Fruit fly (Drosophila melanogaster): ENCODE measurements around the gene Utx.

Utx gene

DNA sequence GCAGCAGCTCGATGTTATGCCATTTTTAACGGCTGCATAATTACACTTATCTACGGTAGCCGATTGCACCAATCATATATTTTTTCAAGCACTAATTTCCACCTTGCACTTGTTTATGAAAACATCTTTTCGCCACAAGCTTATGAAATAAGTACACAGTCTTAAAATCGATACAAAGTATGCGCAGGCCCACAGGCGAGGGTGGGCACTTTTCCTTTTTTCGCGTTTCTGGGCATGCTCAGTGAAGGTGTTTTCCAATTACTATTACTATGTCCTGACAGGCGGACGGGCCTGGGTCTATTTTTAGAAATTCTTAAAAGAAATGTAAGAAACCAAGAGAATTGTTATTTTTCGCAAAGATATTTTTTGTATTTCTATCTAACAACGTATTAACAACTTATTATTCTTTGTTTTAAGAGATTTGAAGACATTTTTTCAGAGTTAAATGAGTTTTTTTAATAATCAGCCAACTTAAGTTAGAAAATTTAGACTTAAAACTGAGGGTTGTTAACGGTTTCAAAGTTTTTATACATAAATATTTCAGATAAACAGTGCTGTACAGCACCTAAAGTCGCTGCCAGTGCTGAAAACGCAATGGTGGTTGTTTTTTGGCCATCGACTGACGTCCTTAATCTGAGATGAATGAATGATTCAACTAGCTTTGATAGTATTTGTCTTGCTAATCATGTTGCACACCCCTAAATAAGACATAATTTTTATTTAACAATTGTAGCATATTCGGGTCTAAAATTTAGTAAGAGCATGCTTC is 32.2 kb upstream of the Utx start, which contains the start of gene Cdk5alpha:
Gene Cdk5alpha, minus strand, starts transcription at position 343 of the 769 bp plus-strand sequence.
- TF ChIP-seq Vsx2 (GFP tag; optimal IDR thresholded peaks at IDR 0.05; ENCODE audit: partially characterized antibody) (no peak), Hr83 (GFP tag; optimal IDR thresholded peaks at IDR 0.05; ENCODE audit: poor library complexity, severe bottlenecking) (peak; percentile 6), Hnf4 (GFP tag; optimal IDR thresholded peaks at IDR 0.05) (peak; percentile 33), tai (GFP tag; optimal IDR thresholded peaks at IDR 0.05) (peak; percentile 59)

DNA sequence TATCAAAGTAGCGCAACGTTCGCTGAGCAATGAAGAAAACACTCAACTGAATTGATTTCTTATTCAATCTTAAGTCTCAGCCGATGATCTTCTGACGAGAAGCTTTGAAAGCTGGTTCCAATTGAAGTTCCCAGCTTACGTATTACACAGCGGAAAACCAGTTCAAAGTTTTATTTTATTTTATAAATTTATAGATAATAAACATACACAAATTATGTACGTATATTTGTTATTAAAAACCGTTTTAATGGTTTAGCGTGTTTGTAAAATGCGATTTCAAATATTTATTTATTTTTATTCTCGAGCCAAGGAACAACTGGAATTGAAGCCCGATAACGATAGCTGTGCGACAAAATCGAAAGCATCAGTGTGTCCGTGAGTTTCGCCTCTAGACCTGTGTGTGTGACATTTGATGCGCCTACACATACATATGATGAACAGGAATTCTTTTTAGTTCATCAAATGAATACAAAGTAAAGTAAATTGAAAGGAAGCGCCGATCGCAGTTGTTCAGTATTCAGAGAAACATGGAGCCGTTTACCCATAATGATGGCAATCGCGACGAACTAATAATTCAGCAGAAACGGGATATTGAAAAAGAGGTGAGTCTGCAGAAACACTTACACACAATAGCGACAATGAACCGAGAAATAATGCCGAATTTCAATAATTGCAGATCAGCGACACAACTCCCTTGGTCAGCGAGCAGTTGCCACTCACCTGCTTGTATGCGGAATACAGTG is 28.1 kb upstream of the Utx start, which contains the start of the genes CG5390 and CG4968:
Gene CG5390, minus strand, starts transcription at position 77 of the 743 bp plus-strand sequence.
Gene CG4968, plus strand, starts transcription at position 405 of the 743 bp plus-strand sequence.
- TF ChIP-seq Hnf4 (GFP tag; optimal IDR thresholded peaks at IDR 0.05), result peak; percentile 79
- peak in 1 of 2 experiments; percentile 84 for TF ChIP-seq foxo (GFP tag; optimal IDR thresholded peaks at IDR 0.05)
- peak; percentile 84 for TF ChIP-seq Rel (GFP tag; optimal IDR thresholded peaks at IDR 0.05)
- TF ChIP-seq Rel (tag; optimal IDR thresholded peaks at IDR 0.05), result peak; percentile 69
- TF ChIP-seq OdsH (GFP tag; optimal IDR thresholded peaks at IDR 0.05), result peak; percentile 81
- peak; percentile 67 for TF ChIP-seq woc (GFP tag; optimal IDR thresholded peaks at IDR 0.05)
- no peak for TF ChIP-seq jim (GFP tag; optimal IDR thresholded peaks at IDR 0.05)
- peak; percentile 69 for TF ChIP-seq ey (GFP tag; optimal IDR thresholded peaks at IDR 0.05)
- TF ChIP-seq dsf (GFP tag; optimal IDR thresholded peaks at IDR 0.05; ENCODE audit: borderline replicate concordance), result peak; percentile 46
- peak; percentile 88 for TF ChIP-seq sage (GFP tag; optimal IDR thresholded peaks at IDR 0.05)
- TF ChIP-seq HLH106 (tag; optimal IDR thresholded peaks at IDR 0.05), result peak; percentile 82
- no peak for TF ChIP-seq fru (GFP tag; optimal IDR thresholded peaks at IDR 0.05)
- TF ChIP-seq Abd-B (GFP tag; optimal IDR thresholded peaks at IDR 0.05), result no peak
- TF ChIP-seq tai (GFP tag; optimal IDR thresholded peaks at IDR 0.05), result peak; percentile 66
- peak; percentile 74 for TF ChIP-seq h (GFP tag; optimal IDR thresholded peaks at IDR 0.05)
- peak; percentile 90 for TF ChIP-seq brk (GFP tag; optimal IDR thresholded peaks at IDR 0.05)
- TF ChIP-seq Sp1 (GFP tag; optimal IDR thresholded peaks at IDR 0.05), result peak; percentile 85
- peak; percentile 56 for TF ChIP-seq Jra (GFP tag; optimal IDR thresholded peaks at IDR 0.05)
- TF ChIP-seq CG9705 (GFP tag; optimal IDR thresholded peaks at IDR 0.05), result peak; percentile 72
- peak; percentile 71 for TF ChIP-seq psq (GFP tag; optimal IDR thresholded peaks at IDR 0.05)
- TF ChIP-seq rgr (GFP tag; optimal IDR thresholded peaks at IDR 0.05), result peak; percentile 80
- TF ChIP-seq sv (GFP tag; optimal IDR thresholded peaks at IDR 0.05), result peak; percentile 52
- peak; percentile 3 for TF ChIP-seq Dif (GFP tag; optimal IDR thresholded peaks at IDR 0.05; ENCODE audit: partially characterized antibody)
- no peak for TF ChIP-seq Hr78 (GFP tag; optimal IDR thresholded peaks at IDR 0.05)
- TF ChIP-seq br (GFP tag; optimal IDR thresholded peaks at IDR 0.05), result no peak
- no peak for TF ChIP-seq CG32264 (GFP tag; optimal IDR thresholded peaks at IDR 0.05)

DNA sequence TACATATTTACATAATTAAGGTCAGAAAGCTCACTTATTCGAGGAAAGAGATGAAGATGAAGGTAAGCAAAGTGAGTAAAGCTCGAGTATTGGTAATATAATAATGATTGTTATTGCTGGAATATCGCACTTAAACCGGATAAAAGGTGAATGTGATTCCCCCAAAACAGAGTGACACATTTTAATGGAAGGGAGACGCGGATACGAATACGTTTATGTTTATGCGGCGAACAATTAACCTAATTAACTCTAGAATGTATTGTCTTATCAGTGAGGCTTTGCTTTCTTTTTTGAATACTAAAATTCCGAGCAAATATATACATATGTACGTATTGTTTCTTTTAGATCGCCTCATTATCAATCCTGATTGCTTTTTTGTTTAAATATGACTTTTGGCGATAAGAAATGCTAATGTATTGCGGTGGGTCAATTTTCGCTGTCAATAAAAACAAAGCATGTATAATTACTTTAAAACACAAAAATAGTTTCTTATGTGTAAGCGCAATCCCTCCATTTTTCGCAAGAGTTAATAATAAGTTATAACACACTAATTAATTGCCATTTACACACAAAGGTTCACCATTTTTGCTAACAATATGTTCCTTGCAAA is 27.0 kb upstream of the Utx start:
- TF ChIP-seq Rel (GFP tag; optimal IDR thresholded peaks at IDR 0.05) (no peak), Rel (tag; optimal IDR thresholded peaks at IDR 0.05) (peak; percentile 92), Hr78 (GFP tag; optimal IDR thresholded peaks at IDR 0.05) (no peak)

DNA sequence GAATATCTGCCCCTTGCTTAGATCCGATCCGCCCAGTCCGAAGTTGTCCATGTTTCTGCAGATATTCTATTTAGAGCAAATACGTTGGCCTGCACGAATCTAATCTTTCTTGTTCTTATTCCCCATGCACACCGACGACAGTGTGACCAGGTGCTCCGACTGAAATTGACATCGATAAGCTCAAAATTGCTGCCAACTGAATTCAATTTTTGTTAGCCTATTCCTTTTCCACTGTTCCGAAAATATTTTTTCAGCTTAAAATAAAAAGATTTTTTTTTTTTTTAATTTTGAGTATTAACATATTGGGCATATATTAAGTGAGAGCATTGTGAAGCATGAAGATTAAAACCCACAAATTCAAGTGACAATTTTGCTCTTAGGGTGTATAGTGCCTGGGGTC is 25.2 kb upstream of the Utx start, which contains the start of gene nmd:
Gene nmd, minus strand, starts transcription at position 162 of the 400 bp plus-strand sequence.
- no peak for TF ChIP-seq Mio (GFP tag; optimal IDR thresholded peaks at IDR 0.05)
- no peak for TF ChIP-seq h (GFP tag; optimal IDR thresholded peaks at IDR 0.05)
- no peak for TF ChIP-seq dmrt93B (GFP tag; optimal IDR thresholded peaks at IDR 0.05)
- no peak for TF ChIP-seq Hr78 (GFP tag; optimal IDR thresholded peaks at IDR 0.05)
- TF ChIP-seq Hnf4 (GFP tag; optimal IDR thresholded peaks at IDR 0.05), result no peak
- TF ChIP-seq HLH106 (tag; optimal IDR thresholded peaks at IDR 0.05), result peak; percentile 21
- TF ChIP-seq brk (GFP tag; optimal IDR thresholded peaks at IDR 0.05), result no peak
- no peak for TF ChIP-seq Vsx2 (GFP tag; optimal IDR thresholded peaks at IDR 0.05; ENCODE audit: partially characterized antibody)
- no peak for TF ChIP-seq fru (GFP tag; optimal IDR thresholded peaks at IDR 0.05)
- no peak for TF ChIP-seq Rel (GFP tag; optimal IDR thresholded peaks at IDR 0.05)
- TF ChIP-seq Rel (tag; optimal IDR thresholded peaks at IDR 0.05), result peak; percentile 70
- no peak for TF ChIP-seq jim (GFP tag; optimal IDR thresholded peaks at IDR 0.05)
- no peak for TF ChIP-seq sage (GFP tag; optimal IDR thresholded peaks at IDR 0.05)
- no peak for TF ChIP-seq N (GFP tag; optimal IDR thresholded peaks at IDR 0.05)
- TF ChIP-seq Myc (optimal IDR thresholded peaks at IDR 0.05), result no peak
- TF ChIP-seq CG9705 (GFP tag; optimal IDR thresholded peaks at IDR 0.05), result no peak
- peak; percentile 69 for TF ChIP-seq woc (GFP tag; optimal IDR thresholded peaks at IDR 0.05)

Measured in whole organism, wandering third instar larva.